Fruit fly (Drosophila melanogaster) whole organism, pupa: ENCODE data around the gene strat.
A peak's percentile ranks its signal among the peaks of the same experiment; 100 is the strongest.

ENCODE experiments used
- CG10348 ChIP-seq: fragments of 200-800 bp; sonication (Bioruptor generic); IDR thresholded peaks from 2 replicates; pipeline ENCODE4 v1.3.6; 2022; ENCODE audit warnings: missing biosample characterization, missing genetic modification characterization
- CG12605 ChIP-seq: fragments of 200-800 bp; sonication (Bioruptor generic); IDR thresholded peaks from 2 replicates; pipeline ENCODE4 v1.3.6; 2022; ENCODE audit warnings: missing biosample characterization, missing genetic modification characterization
- CG13204 ChIP-seq: fragments of 200-800 bp; sonication (Bioruptor generic); optimal IDR thresholded peaks from 2 replicates; lab custom pipeline; 2018; ENCODE audit warnings: missing biosample characterization, mild to moderate bottlenecking, missing genetic modification characterization, moderate library complexity
- CG14655 ChIP-seq: fragments of 200-800 bp; sonication (Bioruptor generic); optimal IDR thresholded peaks from 3 replicates; lab custom pipeline; 2017; ENCODE audit warnings: mild to moderate bottlenecking, missing biosample characterization, missing genetic modification reagents, missing genetic modification characterization
- CG15710 ChIP-seq: fragments of 200-800 bp; sonication (Bioruptor generic); optimal IDR thresholded peaks from 2 replicates; lab custom pipeline; 2018; ENCODE audit warnings: missing biosample characterization, mild to moderate bottlenecking, missing genetic modification characterization, moderate library complexity
- CG17806 ChIP-seq: fragments of 200-800 bp; sonication (Bioruptor generic); optimal IDR thresholded peaks from 2 replicates; lab custom pipeline; 2018; ENCODE audit warnings: missing biosample characterization, mild to moderate bottlenecking, missing genetic modification characterization, moderate library complexity
- CG32121 ChIP-seq: fragments of 200-800 bp; sonication (Bioruptor generic); IDR thresholded peaks from 2 replicates; pipeline ENCODE4 v1.3.6; 2022; ENCODE audit warnings: missing biosample characterization, missing genetic modification characterization
- CG34367 ChIP-seq: fragments of 200-800 bp; sonication (Bioruptor generic); optimal IDR thresholded peaks from 2 replicates; lab custom pipeline; 2018; ENCODE audit warnings: missing biosample characterization, mild to moderate bottlenecking, missing genetic modification characterization
- CG4496 ChIP-seq: fragments of 200-800 bp; sonication (Bioruptor generic); IDR thresholded peaks from 3 replicates; pipeline ENCODE4 v1.3.6; 2022; ENCODE audit warnings: missing biosample characterization, missing genetic modification characterization
- CG8159 ChIP-seq: fragments of 200-800 bp; sonication (Bioruptor generic); optimal IDR thresholded peaks from 3 replicates; lab custom pipeline; 2018; ENCODE audit warnings: missing biosample characterization, mild to moderate bottlenecking, missing genetic modification characterization, moderate library complexity
- CG8301 ChIP-seq: fragments of 200-800 bp; sonication (Bioruptor generic); optimal IDR thresholded peaks from 2 replicates; lab custom pipeline; 2018; ENCODE audit warnings: missing biosample characterization, mild to moderate bottlenecking, missing genetic modification characterization
- CG9948 ChIP-seq: fragments of 200-800 bp; sonication (Bioruptor generic); optimal IDR thresholded peaks from 2 replicates; lab custom pipeline; 2018; ENCODE audit warnings: missing biosample characterization, mild to moderate bottlenecking, missing genetic modification characterization, moderate library complexity
- D1 ChIP-seq: fragments of 200-800 bp; sonication (Bioruptor generic); optimal IDR thresholded peaks from 2 replicates; lab custom pipeline; 2018; ENCODE audit warnings: missing biosample characterization, mild to moderate bottlenecking, missing genetic modification characterization, moderate library complexity
- EcR ChIP-seq: fragments of 200-800 bp; sonication (Bioruptor generic); optimal IDR thresholded peaks from 3 replicates; lab custom pipeline; 2019; ENCODE audit warnings: missing biosample characterization, missing genetic modification characterization, mild to moderate bottlenecking, moderate library complexity, missing genetic modification reagents
- Ets98B ChIP-seq: fragments of 200-800 bp; sonication (Bioruptor generic); IDR thresholded peaks from 2 replicates; pipeline ENCODE4 v1.3.6; 2022; ENCODE audit warnings: missing biosample characterization, missing genetic modification characterization
- Pif1A ChIP-seq: fragments of 200-800 bp; sonication (Bioruptor generic); optimal IDR thresholded peaks from 3 replicates; lab custom pipeline; 2016; ENCODE audit warnings: missing biosample characterization, missing genetic modification characterization
- Pif1B ChIP-seq: fragments of 200-800 bp; sonication (Bioruptor generic); optimal IDR thresholded peaks from 3 replicates; lab custom pipeline; 2016; ENCODE audit warnings: missing biosample characterization, missing genetic modification characterization
- Snoo ChIP-seq: fragments of 200-800 bp; sonication (Bioruptor generic); optimal IDR thresholded peaks from 3 replicates; lab custom pipeline; 2017; ENCODE audit warnings: missing biosample characterization, mild to moderate bottlenecking, missing genetic modification characterization, inconsistent platforms
- fd96Ca ChIP-seq: fragments of 200-800 bp; sonication (Bioruptor generic); IDR thresholded peaks from 3 replicates; pipeline ENCODE4 v1.3.6; 2022; ENCODE audit warnings: missing biosample characterization, missing genetic modification characterization
- gl ChIP-seq: fragments of 200-800 bp; sonication (Bioruptor generic); optimal IDR thresholded peaks from 2 replicates; lab custom pipeline; 2018; ENCODE audit warnings: missing biosample characterization, mild to moderate bottlenecking, missing genetic modification characterization
- rn ChIP-seq: fragments of 200-800 bp; sonication (Bioruptor generic); IDR thresholded peaks from 2 replicates; pipeline ENCODE4 v1.3.6; 2022; ENCODE audit warnings: missing biosample characterization, missing genetic modification characterization

Gene strat

DNA sequence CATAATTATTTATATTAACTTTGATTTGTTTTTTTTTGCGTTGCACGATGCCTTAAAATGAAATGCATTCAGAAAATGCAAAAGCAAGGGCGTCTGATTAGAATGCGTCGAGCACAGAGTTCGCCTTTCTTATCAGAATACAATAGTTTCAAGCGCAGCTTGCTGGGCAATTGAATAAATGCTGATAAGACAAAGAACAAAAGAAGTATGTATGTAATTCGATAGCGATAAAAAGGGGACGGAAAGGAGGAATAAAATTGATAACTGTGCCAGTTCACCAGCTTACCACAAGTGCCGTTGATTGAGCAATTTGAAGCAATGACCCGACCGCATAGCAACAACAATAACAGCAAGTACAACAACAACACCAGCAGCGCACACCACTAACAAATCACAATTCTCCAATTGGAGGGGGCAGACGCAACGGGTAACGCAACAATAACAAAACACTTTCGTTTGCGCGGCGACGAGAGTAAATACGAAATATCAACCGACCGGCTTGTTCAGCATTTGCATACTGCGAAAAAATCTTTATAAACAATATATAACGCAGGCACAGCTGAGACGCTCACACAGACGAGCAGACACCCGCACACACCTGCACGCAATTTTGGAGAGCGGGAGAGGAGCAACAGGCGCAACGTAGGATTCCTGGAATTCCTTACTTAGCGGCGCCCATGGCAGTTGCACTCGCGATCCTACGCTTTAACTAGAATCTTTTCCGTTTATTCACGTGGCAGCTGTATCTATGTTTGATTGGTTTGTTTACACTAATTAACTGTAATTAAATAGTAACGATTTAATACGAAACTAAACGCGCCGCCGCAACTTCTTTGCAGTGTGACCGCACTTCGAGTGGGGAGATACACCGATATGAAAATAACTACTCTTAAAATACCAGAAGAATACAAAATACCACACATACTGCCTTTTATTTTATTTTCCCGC is 19.6 kb upstream of the strat start, which contains the start of gene Btk:
Btk (minus strand) TSS at position 860 of the 948 bp plus-strand sequence.
- TF ChIP-seq CG8159 (tag; lab: Kevin White, UChicago) (no peak), rn (no peak), EcR (GFP tag; lab: Kevin White, UChicago) (peak; percentile 85), CG14655 (GFP tag; lab: Kevin White, UChicago) (no peak), CG13204 (GFP tag; lab: Kevin White, UChicago) (no peak), CG32121 (GFP tag; lab: Robert Waterston, UW) (peak; percentile 12; the same call in 1 of the 2 replicates), Ets98B (GFP tag; lab: Robert Waterston, UW) (no peak), CG12605 (GFP tag; lab: Robert Waterston, UW) (no peak; the same call in 1 of the 2 replicates), CG4496 (GFP tag; lab: Robert Waterston, UW) (no peak), Pif1A (GFP tag; lab: Kevin White, UChicago) (no peak), CG10348 (GFP tag; lab: Robert Waterston, UW) (no peak), Snoo (peak; percentile 19), CG8301 (tag; lab: Kevin White, UChicago) (no peak), CG15710 (tag; lab: Kevin White, UChicago) (no peak), CG9948 (no peak), gl (tag; lab: Kevin White, UChicago) (no peak), fd96Ca (GFP tag; lab: Robert Waterston, UW) (no peak), CG34367 (tag; lab: Kevin White, UChicago) (no peak), Pif1B (GFP tag; lab: Kevin White, UChicago) (no peak), D1 (tag; lab: Kevin White, UChicago) (no peak), CG17806 (tag; lab: Kevin White, UChicago) (no peak)

DNA sequence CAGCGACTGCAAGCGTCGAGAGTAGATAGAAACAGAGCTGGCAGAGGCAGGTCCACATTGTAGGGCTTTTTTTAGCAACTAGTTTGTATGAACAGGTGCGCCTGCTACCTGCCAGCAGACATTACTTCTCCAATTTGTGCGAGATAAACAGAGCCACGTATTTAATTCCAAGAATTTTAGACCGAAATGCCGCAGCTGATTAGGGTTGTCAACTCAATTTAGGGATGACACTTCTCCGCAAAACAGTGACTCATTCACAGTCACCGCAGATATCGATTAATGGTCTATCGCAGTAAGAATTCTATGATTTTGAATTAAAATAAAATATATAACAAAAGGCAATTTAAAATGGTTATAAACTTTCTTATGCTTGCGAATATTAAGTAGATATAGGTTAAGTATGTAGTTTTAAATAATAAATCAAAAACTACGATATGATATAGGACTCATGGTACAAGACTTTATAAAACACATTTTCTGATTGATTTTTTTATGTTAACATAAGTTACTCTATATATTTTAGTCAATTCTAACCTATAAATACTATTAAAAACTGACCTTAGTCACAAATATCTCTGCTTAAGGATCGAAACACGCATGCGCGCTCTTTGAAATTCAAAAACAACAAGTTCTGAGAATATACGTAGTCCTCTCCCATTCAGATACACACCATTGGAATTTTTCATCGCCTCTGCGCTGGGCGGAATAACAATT is 17.2 kb upstream of the strat start, which contains the start of the genes wol and Scgalpha:
wol (minus strand) TSS at position 220 of the 714 bp plus-strand sequence.
Scgalpha (plus strand) TSS at position 664 of the 714 bp plus-strand sequence.
- TF ChIP-seq Pif1B (GFP tag; lab: Kevin White, UChicago) (no peak), rn (no peak), Snoo (no peak), CG17806 (tag; lab: Kevin White, UChicago) (no peak), Pif1A (GFP tag; lab: Kevin White, UChicago) (no peak), CG9948 (no peak), CG34367 (tag; lab: Kevin White, UChicago) (no peak), EcR (GFP tag; lab: Kevin White, UChicago) (no peak), gl (tag; lab: Kevin White, UChicago) (no peak), CG32121 (GFP tag; lab: Robert Waterston, UW) (no peak)

DNA sequence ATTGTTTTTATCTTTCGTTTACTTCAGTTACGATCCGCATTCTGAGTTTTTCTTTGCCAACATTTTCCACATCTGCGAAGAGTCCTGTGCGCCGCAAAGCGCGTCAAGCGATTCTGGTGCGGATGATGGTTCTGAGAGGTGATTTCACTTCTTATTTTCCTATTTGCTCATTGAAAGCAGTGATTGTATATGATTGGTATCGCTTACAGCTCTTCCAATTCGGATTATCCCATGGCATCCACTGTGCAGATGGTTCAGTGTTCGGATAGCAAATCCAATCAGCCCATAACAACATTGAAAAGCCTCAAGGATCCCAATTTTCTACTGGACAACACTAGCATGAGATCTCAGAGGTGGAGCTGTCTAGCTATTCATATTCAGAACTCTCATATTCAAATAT is 15.5 kb upstream of the strat start:
- no peak for TF ChIP-seq CG14655 (GFP tag; lab: Kevin White, UChicago)
- TF ChIP-seq Ets98B (GFP tag; lab: Robert Waterston, UW) = no peak
- no peak for TF ChIP-seq Pif1A (GFP tag; lab: Kevin White, UChicago)
- TF ChIP-seq CG4496 (GFP tag; lab: Robert Waterston, UW) = no peak
- TF ChIP-seq CG32121 (GFP tag; lab: Robert Waterston, UW) = no peak
- no peak for TF ChIP-seq CG15710 (tag; lab: Kevin White, UChicago)
- TF ChIP-seq EcR (GFP tag; lab: Kevin White, UChicago) = no peak
- TF ChIP-seq CG8159 (tag; lab: Kevin White, UChicago) = no peak
- TF ChIP-seq CG9948 = no peak
- no peak for TF ChIP-seq gl (tag; lab: Kevin White, UChicago)
- TF ChIP-seq Snoo = no peak
- TF ChIP-seq rn = no peak
- TF ChIP-seq CG8301 (tag; lab: Kevin White, UChicago) = no peak

DNA sequence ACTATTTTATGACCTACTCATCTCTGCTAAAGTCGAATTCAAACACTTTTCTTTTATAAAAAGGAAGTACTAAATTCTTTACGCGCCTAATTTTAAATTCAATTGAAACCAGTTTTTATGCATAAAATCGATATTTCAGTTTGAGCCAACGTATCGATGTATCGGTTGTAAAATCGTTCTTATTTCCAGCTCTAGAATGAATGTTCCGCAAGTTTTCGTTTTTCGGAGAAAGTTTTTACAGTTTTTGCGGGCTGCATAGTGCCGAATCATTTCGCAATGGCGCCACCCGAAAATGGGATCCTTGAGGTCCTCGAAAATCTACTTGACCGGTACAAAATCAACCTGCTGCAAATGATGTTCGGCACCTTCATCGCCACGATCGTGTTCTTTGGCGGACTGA is 14.7 kb upstream of the strat start, which contains the start of gene CG7840:
CG7840 (plus strand) TSS at position 178 of the 400 bp plus-strand sequence.
- TF ChIP-seq CG12605 (GFP tag; lab: Robert Waterston, UW) = no peak
- TF ChIP-seq D1 (tag; lab: Kevin White, UChicago) = no peak
- TF ChIP-seq CG17806 (tag; lab: Kevin White, UChicago) = no peak
- no peak for TF ChIP-seq CG8301 (tag; lab: Kevin White, UChicago)
- TF ChIP-seq Pif1B (GFP tag; lab: Kevin White, UChicago) = no peak
- no peak for TF ChIP-seq CG13204 (GFP tag; lab: Kevin White, UChicago)
- TF ChIP-seq, all 21 proteins: peak for 0

DNA sequence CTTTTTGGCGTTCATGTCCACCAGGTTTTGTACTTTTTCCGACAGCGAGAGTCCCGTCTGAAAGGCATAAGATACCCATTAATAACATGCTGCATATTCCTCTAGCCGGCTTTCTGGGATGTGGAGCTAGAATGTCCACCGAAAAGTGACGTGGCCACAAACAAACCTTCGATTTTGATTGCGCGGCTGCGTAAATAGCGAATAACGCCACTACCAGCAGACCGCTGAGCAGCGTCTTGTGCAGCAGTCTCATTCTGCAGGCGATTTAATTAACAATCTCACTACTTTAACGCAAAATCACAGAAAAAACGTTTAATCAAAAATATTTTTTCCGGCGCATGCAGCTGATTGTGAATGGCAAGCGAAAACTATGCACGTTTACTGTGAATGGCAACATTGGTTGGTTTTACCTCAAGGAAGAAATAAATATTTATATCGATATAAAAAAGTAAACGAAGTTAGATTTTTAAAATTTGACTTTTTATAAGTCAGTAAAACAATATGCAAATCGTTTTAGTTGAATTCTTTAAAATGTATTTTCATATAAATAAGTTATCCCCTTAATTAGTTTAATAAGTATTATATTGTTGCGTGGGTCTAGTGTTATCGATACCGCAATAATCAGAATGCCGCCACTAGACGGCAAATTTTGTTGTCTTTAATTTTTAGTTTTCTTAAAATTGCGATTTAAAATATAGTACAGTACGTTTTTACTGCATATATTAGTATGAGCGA is 12.1 kb upstream of the strat start, which contains the start of the genes Ostgamma and Mettl14:
Ostgamma (minus strand) TSS at position 376 of the 735 bp plus-strand sequence.
Mettl14 (plus strand) TSS at position 611 of the 735 bp plus-strand sequence.
- TF ChIP-seq fd96Ca (GFP tag; lab: Robert Waterston, UW) (no peak), CG14655 (GFP tag; lab: Kevin White, UChicago) (no peak), D1 (tag; lab: Kevin White, UChicago) (no peak), CG34367 (tag; lab: Kevin White, UChicago) (no peak), CG10348 (GFP tag; lab: Robert Waterston, UW) (no peak), Snoo (no peak), CG8301 (tag; lab: Kevin White, UChicago) (no peak), CG13204 (GFP tag; lab: Kevin White, UChicago) (no peak), CG32121 (GFP tag; lab: Robert Waterston, UW) (no peak), CG12605 (GFP tag; lab: Robert Waterston, UW) (no peak), Pif1A (GFP tag; lab: Kevin White, UChicago) (no peak), Ets98B (GFP tag; lab: Robert Waterston, UW) (no peak), CG9948 (no peak), CG8159 (tag; lab: Kevin White, UChicago) (no peak)
